Worm (Caenorhabditis elegans) whole organism, L4 larva: ENCODE measurements around the gene pro-1.
A peak's percentile ranks its signal among the peaks of the same experiment; 100 is the strongest.
"Not testable (repeated sequence)": the region's sequence is repeated elsewhere in the genome, so short reads cannot be mapped to it uniquely, and the experiment has no call there.

ENCODE experiments used
- F26F4.8 ChIP-seq: fragments of 200-800 bp; sonication (Bioruptor generic); conservative IDR thresholded peaks from 2 replicates; pipeline ENCODE4 v1.3.6; 2022; ENCODE audit warnings: missing genetic modification characterization, missing compliant biosample characterization
- T26A8.4 ChIP-seq: fragments of 200-800 bp; sonication (Bioruptor generic); IDR thresholded peaks from 2 replicates; pipeline ENCODE4 v1.3.6; 2022; ENCODE audit warnings: missing genetic modification characterization, missing compliant biosample characterization
- aha-1 ChIP-seq: fragments of 150-350 bp; peaks from one replicate; lab custom pipeline; 2014; ENCODE audit warnings: missing biosample characterization, missing genetic modification characterization
- arid-1 ChIP-seq: fragments of 200-800 bp; sonication (Bioruptor generic); conservative IDR thresholded peaks from 2 replicates; pipeline ENCODE4 v1.3.6; 2022; ENCODE audit warnings: missing genetic modification reagents, missing genetic modification characterization, missing compliant biosample characterization
- ceh-44 ChIP-seq: fragments of 200-800 bp; sonication (Bioruptor generic); IDR thresholded peaks from 2 replicates; pipeline ENCODE4 v1.3.6; 2022; ENCODE audit warnings: missing genetic modification reagents, missing genetic modification characterization, missing compliant biosample characterization
- ceh-62 ChIP-seq: sonication (generic microtip); optimal IDR thresholded peaks from 2 replicates; lab custom pipeline; 2017; ENCODE audit warnings: missing biosample characterization, missing genetic modification characterization
- daf-16 ChIP-seq, 3 experiments: sonication (generic microtip); optimal IDR thresholded peaks; 2 replicates each; lab custom pipeline; 2016 to 2017; ENCODE audit warnings: missing genetic modification characterization in 3 of 3, missing genetic modification reagents in 3 of 3, mild to moderate bottlenecking in 2 of 3, missing compliant biosample characterization in 2 of 3, missing biosample characterization in 1 of 3, moderate library complexity in 1 of 3
- dmd-9 ChIP-seq: fragments of 200-800 bp; sonication (Bioruptor generic); IDR thresholded peaks from 2 replicates; pipeline ENCODE4 v1.3.6; 2022; ENCODE audit warnings: missing genetic modification reagents, missing genetic modification characterization, missing compliant biosample characterization
- duxl-1 ChIP-seq: sonication (generic microtip); optimal IDR thresholded peaks from 2 replicates; lab custom pipeline; 2016; ENCODE audit warnings: mild to moderate bottlenecking, missing genetic modification characterization, moderate library complexity, missing compliant biosample characterization; ENCODE audit not compliant: poor library complexity
- dve-1 ChIP-seq: sonication (generic microtip); optimal IDR thresholded peaks from 2 replicates; lab custom pipeline; 2017; ENCODE audit warnings: antibody characterized with exemption, mild to moderate bottlenecking, missing genetic modification characterization, missing compliant biosample characterization; ENCODE audit not compliant: insufficient read depth
- lim-7 ChIP-seq: fragments of 200-800 bp; sonication (Bioruptor generic); IDR thresholded peaks from 2 replicates; pipeline ENCODE4 v1.3.6; 2022; ENCODE audit warnings: missing genetic modification characterization, missing compliant biosample characterization
- lin-1 ChIP-seq: fragments of 200-800 bp; sonication (Bioruptor generic); IDR thresholded peaks from 2 replicates; pipeline ENCODE4 v1.3.6; 2022; ENCODE audit warnings: missing genetic modification reagents, missing genetic modification characterization, missing compliant biosample characterization
- lin-13 ChIP-seq: fragments of 150-350 bp; optimal IDR thresholded peaks from 2 replicates; lab custom pipeline; 2014; ENCODE audit warnings: missing biosample characterization, missing genetic modification reagents, missing genetic modification characterization
- lin-39 ChIP-seq: fragments of 150-350 bp; optimal IDR thresholded peaks from 2 replicates; lab custom pipeline; 2014; ENCODE audit warnings: missing biosample characterization, missing genetic modification reagents, missing genetic modification characterization
- madf-5 ChIP-seq, 2 experiments: fragments of 200-800 bp; sonication (Bioruptor generic); IDR thresholded peaks; 2 replicates each; pipeline ENCODE4 v1.3.6; 2022; ENCODE audit warnings: missing compliant biosample characterization in 2 of 2, missing genetic modification characterization in 2 of 2
- mdl-1 ChIP-seq, 2 experiments: fragments of 150-350 bp in 1 of 2; sonication (generic microtip) in 1 of 2; optimal IDR thresholded peaks; 2 replicates each; lab custom pipeline; 2014 to 2017; ENCODE audit warnings: missing biosample characterization in 2 of 2, missing genetic modification characterization in 2 of 2
- mep-1 ChIP-seq: fragments of 150-350 bp; sonication (generic microtip); optimal IDR thresholded peaks from 3 replicates; lab custom pipeline; 2014; ENCODE audit warnings: missing biosample characterization, missing genetic modification characterization
- nhr-10 ChIP-seq: fragments of 150-350 bp; optimal IDR thresholded peaks from 2 replicates; lab custom pipeline; 2014; ENCODE audit warnings: missing biosample characterization, missing genetic modification characterization
- nhr-11 ChIP-seq: fragments of 150-350 bp; optimal IDR thresholded peaks from 2 replicates; lab custom pipeline; 2014; ENCODE audit warnings: missing biosample characterization, missing genetic modification characterization
- nhr-25 ChIP-seq: sonication (generic microtip); optimal IDR thresholded peaks from 2 replicates; lab custom pipeline; 2017; ENCODE audit warnings: missing genetic modification characterization, mild to moderate bottlenecking, missing compliant biosample characterization, antibody characterized with exemption, moderate library complexity, borderline replicate concordance; ENCODE audit not compliant: insufficient read depth
- nhr-28 ChIP-seq: fragments of 150-350 bp; optimal IDR thresholded peaks from 2 replicates; lab custom pipeline; 2014; ENCODE audit warnings: missing biosample characterization, missing genetic modification characterization
- nhr-6 ChIP-seq: fragments of 150-350 bp; optimal IDR thresholded peaks from 2 replicates; lab custom pipeline; 2014; ENCODE audit warnings: missing biosample characterization, missing genetic modification characterization
- pqm-1 ChIP-seq: sonication (generic microtip); optimal IDR thresholded peaks from 2 replicates; lab custom pipeline; 2017; ENCODE audit warnings: missing biosample characterization, missing genetic modification characterization
- saeg-2 ChIP-seq: fragments of 200-800 bp; sonication (Bioruptor generic); IDR thresholded peaks from 2 replicates; pipeline ENCODE4 v1.3.6; 2022; ENCODE audit warnings: missing genetic modification reagents, missing genetic modification characterization, missing compliant biosample characterization
- unc-62 ChIP-seq, 3 experiments: fragments of 150-350 bp in 1 of 3; sonication (generic microtip); optimal IDR thresholded peaks in 2 of 3; peaks in 1 of 3; 1 replicate in 1 of 3; 2 replicates in 2 of 3; lab custom pipeline; 2014 to 2017; ENCODE audit warnings: missing biosample characterization in 3 of 3, missing genetic modification characterization in 3 of 3, missing genetic modification reagents in 3 of 3, missing genotype in 1 of 3
- zag-1 ChIP-seq: fragments of 150-350 bp; optimal IDR thresholded peaks from 2 replicates; lab custom pipeline; 2014; ENCODE audit warnings: missing biosample characterization, missing genetic modification characterization
- zfp-3 ChIP-seq: fragments of 200-800 bp; sonication (Bioruptor generic); conservative IDR thresholded peaks from 2 replicates; pipeline ENCODE4 v1.3.6; 2022; ENCODE audit warnings: missing genetic modification reagents, missing genetic modification characterization, missing compliant biosample characterization

pro-1 gene

DNA sequence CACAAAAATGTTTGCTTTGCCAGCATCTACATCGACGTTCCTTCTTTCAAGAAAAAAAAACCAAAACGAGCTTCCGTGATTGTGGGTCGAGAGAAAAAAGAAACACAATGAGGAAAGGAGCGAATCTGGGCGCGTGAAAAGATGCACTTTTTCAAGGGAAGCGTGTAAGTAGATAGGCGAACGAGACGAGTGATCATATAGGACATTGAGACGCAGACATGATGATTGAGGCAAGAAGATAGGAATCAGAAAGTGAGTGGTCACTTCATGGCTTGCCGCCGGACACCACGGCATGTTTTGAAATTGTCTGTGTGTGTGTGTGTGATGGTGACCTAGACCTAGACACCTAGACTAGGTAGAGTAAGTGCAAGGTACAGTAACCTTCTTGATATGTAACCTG lies 40.2 kb downstream of the pro-1 start (continued):
- TF ChIP-seq madf-5 (GFP tag; IDR thresholded peaks at IDR 0.05; lab: Robert Waterston, UW) (no peak), F26F4.8 (no peak), mdl-1 (tag; optimal IDR thresholded peaks at IDR 0.05; lab: Kevin White, UChicago) (peak in 1 of 2 experiments; percentile 86), nhr-25 (tag; lab: Kevin White, UChicago) (peak; percentile 77), lim-7 (GFP tag; lab: Robert Waterston, UW) (no peak), ceh-44 (GFP tag; lab: Robert Waterston, UW) (no peak), zfp-3 (GFP tag; lab: Robert Waterston, UW) (no peak), nhr-10 (tag; lab: Kevin White, UChicago) (no peak)

DNA sequence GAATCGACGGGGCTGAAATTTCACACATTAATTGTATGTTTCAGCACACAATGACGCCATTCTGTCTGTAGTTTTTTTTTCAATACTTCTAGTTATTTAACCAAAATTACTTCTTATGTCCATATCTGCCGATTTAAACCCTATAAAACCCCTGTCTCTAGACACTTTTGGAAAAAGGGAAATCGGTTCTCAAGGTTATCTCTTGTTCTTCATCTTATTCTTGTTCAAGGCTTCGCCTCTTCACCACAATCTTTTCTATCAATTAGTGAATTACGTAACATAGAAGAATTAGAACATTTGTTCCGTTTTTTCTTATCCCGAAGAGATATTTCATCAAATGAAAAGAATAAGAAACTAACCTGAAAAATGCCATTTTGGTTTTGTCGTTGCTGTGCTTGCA lies 41.1 kb downstream of the pro-1 start:
- TF ChIP-seq zag-1 (no peak), duxl-1 (tag; lab: Kevin White, UChicago) (peak; percentile 8), unc-62 (GFP tag; optimal IDR thresholded peaks at IDR 0.05 in 1 of 2; lab: Kevin White, UChicago) (peak in 1 of 2 experiments; percentile 54), unc-62 (tag; optimal IDR thresholded peaks at IDR 0.05; lab: Kevin White, UChicago) (no peak), arid-1 (GFP tag; lab: Robert Waterston, UW) (no peak), nhr-28 (tag; lab: Kevin White, UChicago) (peak; percentile 19), mep-1 (tag; lab: Kevin White, UChicago) (peak; percentile 5)
- TF ChIP-seq, all 104 proteins: peak for 4

- no peak for TF ChIP-seq aha-1 (tag; lab: Kevin White, UChicago)
- TF ChIP-seq nhr-6 = no peak
- no peak for TF ChIP-seq saeg-2 (GFP tag; lab: Robert Waterston, UW)
- TF ChIP-seq, all 104 proteins: peak for 0
Observed at ce11 chrII:10495912-10496311, 45.9 kb downstream of the pro-1 start, which contains the start of gene ZK666.12. Gene ZK666.12 (plus strand): TSS chrII:10496212.

DNA sequence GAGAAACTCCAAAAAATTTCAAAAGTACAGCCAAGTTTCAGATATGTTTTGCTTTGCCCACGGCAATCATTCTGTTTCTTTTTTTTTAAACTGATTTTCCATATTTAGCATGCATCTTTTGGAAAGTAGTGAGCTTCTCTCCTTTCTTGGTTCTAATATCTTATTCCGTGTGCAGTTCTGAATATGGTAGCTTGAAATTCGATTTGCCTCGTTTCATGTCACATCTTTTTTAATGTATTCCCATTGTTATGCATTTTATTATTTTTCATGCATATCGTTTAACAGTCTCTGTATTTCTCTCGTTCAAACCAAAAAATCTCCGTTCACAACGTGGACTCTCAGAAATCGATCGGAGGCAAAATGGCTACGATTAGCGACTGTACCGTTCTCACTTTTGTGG lies 47.3 kb downstream of the pro-1 start, which contains the start of gene ZK666.14:
Gene ZK666.14 (plus strand): TSS at position 301 of the 400 bp plus-strand sequence.
- TF ChIP-seq T26A8.4 (GFP tag; lab: Robert Waterston, UW) = no peak
- no peak for TF ChIP-seq nhr-11 (tag; lab: Kevin White, UChicago)
- no peak for TF ChIP-seq lin-1 (GFP tag; lab: Robert Waterston, UW)
- TF ChIP-seq zag-1 = no peak

ce11 chrII:10493034-10493433 lies 48.8 kb downstream of the pro-1 start, which contains the start of gene ZK666.8:
Gene ZK666.8 (minus strand): TSS chrII:10493134.
- TF ChIP-seq lin-13 (GFP tag; lab: Kevin White, UChicago); dmd-9 (GFP tag; lab: Robert Waterston, UW); lin-39 (tag; lab: Kevin White, UChicago): not testable (repeated sequence)

- TF ChIP-seq dve-1 (tag; lab: Kevin White, UChicago) = peak; percentile 18
- no peak for TF ChIP-seq ceh-62 (tag; lab: Kevin White, UChicago)
- TF ChIP-seq daf-16 (GFP tag; optimal IDR thresholded peaks at IDR 0.05; lab: Kevin White, UChicago) = no peak
- peak; percentile 87 for TF ChIP-seq daf-16 (tag; optimal IDR thresholded peaks at IDR 0.05; lab: Kevin White, UChicago)
- TF ChIP-seq nhr-28 (tag; lab: Kevin White, UChicago) = peak; percentile 58
- peak; percentile 23 for TF ChIP-seq pqm-1
- no peak for TF ChIP-seq nhr-25 (tag; lab: Kevin White, UChicago)
Observed at ce11 chrII:10490329-10490728, 51.5 kb downstream of the pro-1 start, which contains the start of gene clec-61. Gene clec-61 (minus strand): TSS chrII:10490537.
